Fruit fly (Drosophila melanogaster) whole organism, adult: Measurements from ENCODE around the gene Tis11.

Source experiments
- CG11617 ChIP-seq: fragments of 200-800 bp; sonication (Bioruptor generic); optimal IDR thresholded peaks from 2 replicates; lab custom pipeline; 2017; ENCODE audit warnings: mild to moderate bottlenecking, missing biosample characterization, missing genetic modification reagents, missing genetic modification characterization
- CG1620 ChIP-seq: fragments of 200-800 bp; sonication (Bioruptor generic); optimal IDR thresholded peaks from 2 replicates; lab custom pipeline; 2016; ENCODE audit warnings: missing biosample characterization, missing genetic modification characterization
- Clk ChIP-seq: fragments of 200-800 bp; sonication (Bioruptor generic); optimal IDR thresholded peaks from 2 replicates; lab custom pipeline; 2017; ENCODE audit warnings: missing biosample characterization, missing genetic modification characterization
- Hr96 ChIP-seq: fragments of 200-800 bp; sonication (Bioruptor generic); optimal IDR thresholded peaks from 2 replicates; lab custom pipeline; 2016; ENCODE audit warnings: missing biosample characterization, missing genetic modification characterization
- toe ChIP-seq: fragments of 200-800 bp; sonication (Bioruptor generic); optimal IDR thresholded peaks from 2 replicates; lab custom pipeline; 2016; ENCODE audit warnings: missing biosample characterization, missing genetic modification characterization

dm6 chrX:12667008-12667407 lies 7.8 kb downstream of the Tis11 start:
- TF ChIP-seq CG1620 (GFP tag; lab: Kevin White, UChicago) (no peak), CG11617 (GFP tag; lab: Kevin White, UChicago) (no peak), toe (GFP tag; lab: Kevin White, UChicago) (no peak), Clk (GFP tag; lab: Kevin White, UChicago) (no peak), Hr96 (GFP tag; lab: Kevin White, UChicago) (no peak)
